Worm (Caenorhabditis elegans) whole organism, L4/young adult: ENCODE measurements around the gene srh-22.

Experiments
- W03F9.2 ChIP-seq: fragments of 150-350 bp; optimal IDR thresholded peaks from 2 replicates; lab custom pipeline; 2014; ENCODE audit warnings: missing biosample characterization, missing genetic modification characterization
- dao-5 ChIP-seq: sonication (generic microtip); optimal IDR thresholded peaks from 2 replicates; lab custom pipeline; 2016; ENCODE audit warnings: missing genotype, missing genetic modification characterization, moderate library complexity, missing compliant biosample characterization
- him-1 ChIP-seq: sonication (generic microtip); optimal IDR thresholded peaks from 2 replicates; lab custom pipeline; 2016; ENCODE audit warnings: missing genotype, missing genetic modification reagents, missing genetic modification characterization, missing compliant biosample characterization

- no peak for TF ChIP-seq W03F9.2 (tag; lab: Kevin White, UChicago)
- no peak for TF ChIP-seq him-1
- no peak for TF ChIP-seq dao-5 (tag; lab: Kevin White, UChicago)
Observed at ce11 chrV:4914879-4915278, 7.2 kb upstream of the srh-22 start, which contains the start of gene H23N18.6.
